Fruit fly (Drosophila melanogaster) whole organism, pupa: ENCODE data around the gene SAK.
A peak's percentile ranks its signal among the peaks of the same experiment; 100 is the strongest.

Source experiments
- CG10348 ChIP-seq: fragments of 200-800 bp; sonication (Bioruptor generic); IDR thresholded peaks from 2 replicates; pipeline ENCODE4 v1.3.6; 2022; ENCODE audit warnings: missing biosample characterization, missing genetic modification characterization
- CG12605 ChIP-seq: fragments of 200-800 bp; sonication (Bioruptor generic); IDR thresholded peaks from 2 replicates; pipeline ENCODE4 v1.3.6; 2022; ENCODE audit warnings: missing biosample characterization, missing genetic modification characterization
- CG13204 ChIP-seq: fragments of 200-800 bp; sonication (Bioruptor generic); optimal IDR thresholded peaks from 2 replicates; lab custom pipeline; 2018; ENCODE audit warnings: missing biosample characterization, mild to moderate bottlenecking, missing genetic modification characterization, moderate library complexity
- CG14655 ChIP-seq: fragments of 200-800 bp; sonication (Bioruptor generic); optimal IDR thresholded peaks from 3 replicates; lab custom pipeline; 2017; ENCODE audit warnings: mild to moderate bottlenecking, missing biosample characterization, missing genetic modification reagents, missing genetic modification characterization
- CG15710 ChIP-seq: fragments of 200-800 bp; sonication (Bioruptor generic); optimal IDR thresholded peaks from 2 replicates; lab custom pipeline; 2018; ENCODE audit warnings: missing biosample characterization, mild to moderate bottlenecking, missing genetic modification characterization, moderate library complexity
- CG17806 ChIP-seq: fragments of 200-800 bp; sonication (Bioruptor generic); optimal IDR thresholded peaks from 2 replicates; lab custom pipeline; 2018; ENCODE audit warnings: missing biosample characterization, mild to moderate bottlenecking, missing genetic modification characterization, moderate library complexity
- CG32121 ChIP-seq: fragments of 200-800 bp; sonication (Bioruptor generic); IDR thresholded peaks from 2 replicates; pipeline ENCODE4 v1.3.6; 2022; ENCODE audit warnings: missing biosample characterization, missing genetic modification characterization
- CG34367 ChIP-seq: fragments of 200-800 bp; sonication (Bioruptor generic); optimal IDR thresholded peaks from 2 replicates; lab custom pipeline; 2018; ENCODE audit warnings: missing biosample characterization, mild to moderate bottlenecking, missing genetic modification characterization
- CG4496 ChIP-seq: fragments of 200-800 bp; sonication (Bioruptor generic); IDR thresholded peaks from 3 replicates; pipeline ENCODE4 v1.3.6; 2022; ENCODE audit warnings: missing biosample characterization, missing genetic modification characterization
- CG8159 ChIP-seq: fragments of 200-800 bp; sonication (Bioruptor generic); optimal IDR thresholded peaks from 3 replicates; lab custom pipeline; 2018; ENCODE audit warnings: missing biosample characterization, mild to moderate bottlenecking, missing genetic modification characterization, moderate library complexity
- CG8301 ChIP-seq: fragments of 200-800 bp; sonication (Bioruptor generic); optimal IDR thresholded peaks from 2 replicates; lab custom pipeline; 2018; ENCODE audit warnings: missing biosample characterization, mild to moderate bottlenecking, missing genetic modification characterization
- CG9948 ChIP-seq: fragments of 200-800 bp; sonication (Bioruptor generic); optimal IDR thresholded peaks from 2 replicates; lab custom pipeline; 2018; ENCODE audit warnings: missing biosample characterization, mild to moderate bottlenecking, missing genetic modification characterization, moderate library complexity
- D1 ChIP-seq: fragments of 200-800 bp; sonication (Bioruptor generic); optimal IDR thresholded peaks from 2 replicates; lab custom pipeline; 2018; ENCODE audit warnings: missing biosample characterization, mild to moderate bottlenecking, missing genetic modification characterization, moderate library complexity
- EcR ChIP-seq: fragments of 200-800 bp; sonication (Bioruptor generic); optimal IDR thresholded peaks from 3 replicates; lab custom pipeline; 2019; ENCODE audit warnings: missing biosample characterization, missing genetic modification characterization, mild to moderate bottlenecking, moderate library complexity, missing genetic modification reagents
- Ets98B ChIP-seq: fragments of 200-800 bp; sonication (Bioruptor generic); IDR thresholded peaks from 2 replicates; pipeline ENCODE4 v1.3.6; 2022; ENCODE audit warnings: missing biosample characterization, missing genetic modification characterization
- Pif1A ChIP-seq: fragments of 200-800 bp; sonication (Bioruptor generic); optimal IDR thresholded peaks from 3 replicates; lab custom pipeline; 2016; ENCODE audit warnings: missing biosample characterization, missing genetic modification characterization
- Pif1B ChIP-seq: fragments of 200-800 bp; sonication (Bioruptor generic); optimal IDR thresholded peaks from 3 replicates; lab custom pipeline; 2016; ENCODE audit warnings: missing biosample characterization, missing genetic modification characterization
- Snoo ChIP-seq: fragments of 200-800 bp; sonication (Bioruptor generic); optimal IDR thresholded peaks from 3 replicates; lab custom pipeline; 2017; ENCODE audit warnings: missing biosample characterization, mild to moderate bottlenecking, missing genetic modification characterization, inconsistent platforms
- fd96Ca ChIP-seq: fragments of 200-800 bp; sonication (Bioruptor generic); IDR thresholded peaks from 3 replicates; pipeline ENCODE4 v1.3.6; 2022; ENCODE audit warnings: missing biosample characterization, missing genetic modification characterization
- gl ChIP-seq: fragments of 200-800 bp; sonication (Bioruptor generic); optimal IDR thresholded peaks from 2 replicates; lab custom pipeline; 2018; ENCODE audit warnings: missing biosample characterization, mild to moderate bottlenecking, missing genetic modification characterization
- rn ChIP-seq: fragments of 200-800 bp; sonication (Bioruptor generic); IDR thresholded peaks from 2 replicates; pipeline ENCODE4 v1.3.6; 2022; ENCODE audit warnings: missing biosample characterization, missing genetic modification characterization

Gene SAK

DNA sequence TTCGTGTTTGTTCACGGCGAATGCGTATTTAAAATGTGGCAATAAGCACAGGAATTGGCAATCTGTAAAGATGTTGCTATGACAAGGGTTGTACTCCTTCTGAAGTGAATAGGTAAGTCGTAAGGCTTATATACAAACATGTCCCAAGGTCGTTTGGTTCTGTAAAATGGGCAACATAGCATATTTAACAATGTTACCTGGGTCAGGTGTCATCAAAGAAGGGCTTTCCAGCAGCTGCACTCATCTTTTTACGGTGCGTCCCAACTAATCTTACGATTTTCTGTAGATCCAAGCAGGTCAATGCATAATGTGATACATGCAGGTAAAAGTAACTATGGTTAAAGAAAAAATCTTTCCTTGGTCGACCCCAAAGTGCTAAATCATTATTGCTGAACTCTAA lies 25.2 kb downstream of the SAK start, which contains the start of gene Neu2:
Gene Neu2, minus strand, starts transcription at position 101 of the 400 bp plus-strand sequence.
- TF ChIP-seq CG32121 (GFP tag; lab: Robert Waterston, UW) (no peak), CG8159 (tag; lab: Kevin White, UChicago) (no peak), D1 (tag; lab: Kevin White, UChicago) (no peak), Pif1B (GFP tag; lab: Kevin White, UChicago) (no peak), rn (no peak), CG10348 (no peak), CG8301 (tag; lab: Kevin White, UChicago) (no peak), CG4496 (GFP tag; lab: Robert Waterston, UW) (no peak), gl (tag; lab: Kevin White, UChicago) (no peak), CG14655 (GFP tag; lab: Kevin White, UChicago) (no peak), CG12605 (GFP tag; lab: Robert Waterston, UW) (no peak), EcR (no peak), CG13204 (GFP tag; lab: Kevin White, UChicago) (no peak), Pif1A (GFP tag; lab: Kevin White, UChicago) (no peak)

- TF ChIP-seq CG12605 (GFP tag; lab: Robert Waterston, UW) = peak; percentile 75
- peak; percentile 57; the same call in 1 of the 2 replicates for TF ChIP-seq Ets98B (GFP tag; lab: Robert Waterston, UW)
- peak; percentile 82 for TF ChIP-seq CG4496 (GFP tag; lab: Robert Waterston, UW)
Measured at dm6 chr3L:21485371-21485770, 30.3 kb downstream of the SAK start.

DNA sequence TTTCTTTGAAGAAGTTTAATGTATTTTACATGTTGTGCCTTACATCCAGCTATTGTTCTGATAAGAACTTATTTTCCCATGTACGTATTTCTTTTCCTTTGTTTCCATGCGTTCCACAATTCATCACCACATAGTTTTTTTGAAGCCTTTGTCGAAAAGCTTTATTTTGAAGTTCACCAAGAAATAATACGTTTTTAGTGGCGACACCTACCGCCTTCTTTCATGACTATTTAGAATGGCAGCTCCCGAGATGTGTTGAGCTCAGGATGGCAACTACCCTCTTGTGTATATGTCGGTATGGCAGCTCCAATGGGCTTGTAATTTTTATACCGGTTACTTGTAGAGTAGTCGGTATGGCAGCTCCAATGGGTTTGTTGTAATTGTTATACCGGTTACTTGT lies 31.9 kb downstream of the SAK start:
- TF ChIP-seq CG15710 (tag; lab: Kevin White, UChicago) = no peak
- no peak for TF ChIP-seq Pif1A (GFP tag; lab: Kevin White, UChicago)
- TF ChIP-seq CG14655 (GFP tag; lab: Kevin White, UChicago) = no peak
- no peak for TF ChIP-seq Snoo (tag; lab: Kevin White, UChicago)
- TF ChIP-seq CG12605 (GFP tag; lab: Robert Waterston, UW) = no peak
- TF ChIP-seq D1 (tag; lab: Kevin White, UChicago) = no peak
- no peak for TF ChIP-seq CG9948 (tag; lab: Kevin White, UChicago)

- no peak for TF ChIP-seq Pif1B (GFP tag; lab: Kevin White, UChicago)
- TF ChIP-seq CG13204 (GFP tag; lab: Kevin White, UChicago) = no peak
- no peak for TF ChIP-seq rn
- TF ChIP-seq Pif1A (GFP tag; lab: Kevin White, UChicago) = no peak
- no peak for TF ChIP-seq CG8301 (tag; lab: Kevin White, UChicago)
- no peak for TF ChIP-seq Snoo (tag; lab: Kevin White, UChicago)
- no peak for TF ChIP-seq CG10348
- no peak for TF ChIP-seq Ets98B (GFP tag; lab: Robert Waterston, UW)
- TF ChIP-seq CG32121 (GFP tag; lab: Robert Waterston, UW) = no peak
- TF ChIP-seq CG15710 (tag; lab: Kevin White, UChicago) = no peak
- no peak for TF ChIP-seq CG4496 (GFP tag; lab: Robert Waterston, UW)
Measured at dm6 chr3L:21482100-21482499, 33.6 kb downstream of the SAK start.

DNA sequence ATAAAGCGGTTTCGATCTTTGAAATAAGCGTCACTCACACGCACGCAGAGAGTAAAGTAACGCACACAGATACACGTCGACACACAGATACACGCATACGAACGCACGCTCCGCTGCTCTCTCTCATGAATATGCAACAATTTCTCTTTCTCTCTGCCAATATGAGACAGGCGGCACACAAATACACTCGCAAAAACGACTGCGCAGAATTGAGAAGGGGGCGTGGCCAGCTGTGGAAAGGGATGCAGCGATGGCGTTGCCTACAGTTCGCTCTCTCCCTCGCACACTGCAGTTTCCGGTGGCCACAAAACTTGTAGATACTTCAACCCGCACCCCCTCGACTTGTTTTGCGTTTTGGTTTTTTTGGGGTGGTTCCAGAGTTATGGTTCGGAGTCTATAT lies 36.1 kb downstream of the SAK start:
- TF ChIP-seq CG13204 (GFP tag; lab: Kevin White, UChicago) (no peak), CG34367 (tag; lab: Kevin White, UChicago) (peak; percentile 42), Snoo (tag; lab: Kevin White, UChicago) (peak; percentile 87), CG10348 (no peak), rn (0 out of 2 replicates have a peak, but pooled peaks have one; percentile 24), Pif1B (GFP tag; lab: Kevin White, UChicago) (peak; percentile 33), CG12605 (GFP tag; lab: Robert Waterston, UW) (peak; percentile 68; the same call in 1 of the 2 replicates), EcR (no peak), CG4496 (GFP tag; lab: Robert Waterston, UW) (peak; percentile 92), CG17806 (no peak), CG15710 (tag; lab: Kevin White, UChicago) (no peak), CG8301 (tag; lab: Kevin White, UChicago) (peak; percentile 43), CG8159 (tag; lab: Kevin White, UChicago) (no peak), CG14655 (GFP tag; lab: Kevin White, UChicago) (peak; percentile 48), CG9948 (tag; lab: Kevin White, UChicago) (no peak), CG32121 (GFP tag; lab: Robert Waterston, UW) (peak; percentile 66; the same call in 1 of the 2 replicates), Ets98B (GFP tag; lab: Robert Waterston, UW) (peak; percentile 75), gl (tag; lab: Kevin White, UChicago) (peak; percentile 66), Pif1A (GFP tag; lab: Kevin White, UChicago) (peak; percentile 82), D1 (tag; lab: Kevin White, UChicago) (no peak), fd96Ca (GFP tag; lab: Robert Waterston, UW) (peak; percentile 70; the same call in 1 of the 3 replicates)

DNA sequence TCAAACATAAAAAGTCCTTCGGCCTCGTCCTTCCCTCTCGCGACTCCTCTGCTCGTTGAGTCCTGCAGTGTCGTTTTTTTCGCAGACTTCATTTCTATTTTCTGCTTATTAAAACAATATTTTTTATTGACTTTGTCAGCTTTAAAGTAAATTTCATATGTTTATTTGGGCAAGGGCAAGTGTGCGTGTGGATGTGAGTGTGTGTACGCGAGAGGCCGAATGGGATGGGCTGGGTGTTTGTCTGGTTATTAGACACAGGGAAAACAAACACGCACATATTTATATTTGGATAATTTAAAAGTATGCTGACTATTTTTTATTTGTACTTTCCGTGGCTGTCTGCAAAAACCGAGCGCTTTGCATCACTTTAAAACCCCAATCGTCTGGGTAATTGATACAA lies 37.8 kb downstream of the SAK start:
- no peak for TF ChIP-seq Ets98B (GFP tag; lab: Robert Waterston, UW)
- TF ChIP-seq CG8301 (tag; lab: Kevin White, UChicago) = no peak
- no peak for TF ChIP-seq CG8159 (tag; lab: Kevin White, UChicago)
- TF ChIP-seq CG17806 = no peak
- TF ChIP-seq CG13204 (GFP tag; lab: Kevin White, UChicago) = no peak
- no peak for TF ChIP-seq CG15710 (tag; lab: Kevin White, UChicago)
- TF ChIP-seq CG14655 (GFP tag; lab: Kevin White, UChicago) = no peak
- TF ChIP-seq CG32121 (GFP tag; lab: Robert Waterston, UW) = no peak
- no peak for TF ChIP-seq Snoo (tag; lab: Kevin White, UChicago)
- no peak for TF ChIP-seq CG12605 (GFP tag; lab: Robert Waterston, UW)
- TF ChIP-seq Pif1A (GFP tag; lab: Kevin White, UChicago) = no peak
- no peak for TF ChIP-seq Pif1B (GFP tag; lab: Kevin White, UChicago)
- no peak for TF ChIP-seq rn
- TF ChIP-seq CG4496 (GFP tag; lab: Robert Waterston, UW) = no peak
- TF ChIP-seq, all 21 proteins: peak for 0
